Worm (Caenorhabditis elegans): ENCODE data around the gene srbc-31.

- no peak for TF ChIP-seq him-1 (tag; optimal IDR thresholded peaks at IDR 0.05)
- no peak for TF ChIP-seq dao-5 (tag; optimal IDR thresholded peaks at IDR 0.05)
Observed at ce11 chrV:3464897-3465296, 12.5 kb downstream of the srbc-31 start.

Data from whole organism, L4/young adult.